Fruit fly (Drosophila melanogaster) whole organism, embryonic: ENCODE measurements around the gene CG7079.

Source experiments
- ATbp ChIP-seq: fragments of 200-800 bp; sonication (Bioruptor generic); optimal IDR thresholded peaks from 2 replicates; lab custom pipeline; 2017; ENCODE audit warnings: missing biosample characterization, mild to moderate bottlenecking, missing genetic modification characterization, missing genetic modification reagents
- Atf-2 ChIP-seq: fragments of 200-800 bp; sonication (Bioruptor generic); optimal IDR thresholded peaks from 2 replicates; lab custom pipeline; 2016; ENCODE audit warnings: missing biosample characterization, missing genetic modification characterization
- CG10979 ChIP-seq: fragments of 200-800 bp; sonication (Bioruptor generic); optimal IDR thresholded peaks from 2 replicates; lab custom pipeline; 2018; ENCODE audit warnings: missing biosample characterization, mild to moderate bottlenecking, missing genetic modification characterization, moderate library complexity
- CG12744 ChIP-seq: fragments of 200-800 bp; sonication (Bioruptor generic); optimal IDR thresholded peaks from 2 replicates; lab custom pipeline; 2016; ENCODE audit warnings: missing biosample characterization, missing genetic modification characterization
- CG13894 ChIP-seq: fragments of 200-800 bp; sonication (Bioruptor generic); optimal IDR thresholded peaks from 3 replicates; lab custom pipeline; 2018; ENCODE audit warnings: missing biosample characterization, mild to moderate bottlenecking, missing genetic modification characterization, moderate library complexity
- CG1529 ChIP-seq: fragments of 200-800 bp; sonication (Bioruptor generic); optimal IDR thresholded peaks from 3 replicates; lab custom pipeline; 2018; ENCODE audit warnings: missing biosample characterization, missing genetic modification characterization
- CG16863 ChIP-seq: fragments of 200-800 bp; sonication (Bioruptor generic); optimal IDR thresholded peaks from 3 replicates; lab custom pipeline; 2016; ENCODE audit warnings: missing biosample characterization, missing genetic modification characterization
- CG17385 ChIP-seq: fragments of 200-800 bp; sonication (Bioruptor generic); optimal IDR thresholded peaks from 3 replicates; lab custom pipeline; 2018; ENCODE audit warnings: missing biosample characterization, mild to moderate bottlenecking, missing genetic modification characterization
- CG17802 ChIP-seq: fragments of 200-800 bp; sonication (Bioruptor generic); optimal IDR thresholded peaks from 2 replicates; lab custom pipeline; 2018; ENCODE audit warnings: missing biosample characterization, mild to moderate bottlenecking, missing genetic modification characterization, moderate library complexity
- CG18764 ChIP-seq: fragments of 200-800 bp; sonication (Bioruptor generic); optimal IDR thresholded peaks from 3 replicates; lab custom pipeline; 2016; ENCODE audit warnings: missing biosample characterization, missing genetic modification characterization
- CG32772 ChIP-seq: fragments of 200-800 bp; sonication (Bioruptor generic); IDR thresholded peaks from 2 replicates; pipeline ENCODE4 v1.3.6; 2022; ENCODE audit warnings: missing biosample characterization, missing genetic modification characterization
- CG3281 ChIP-seq: fragments of 200-800 bp; sonication (Bioruptor generic); optimal IDR thresholded peaks from 3 replicates; lab custom pipeline; 2017; ENCODE audit warnings: missing biosample characterization, mild to moderate bottlenecking, missing genetic modification characterization
- CG3838 ChIP-seq: fragments of 200-800 bp; sonication (Bioruptor generic); optimal IDR thresholded peaks from 3 replicates; lab custom pipeline; 2016; ENCODE audit warnings: missing biosample characterization, missing genetic modification characterization
- CG43689 ChIP-seq: fragments of 200-800 bp; sonication (Bioruptor generic); IDR thresholded peaks from 2 replicates; pipeline ENCODE4 v1.3.6; 2022; ENCODE audit warnings: missing biosample characterization, missing genetic modification characterization
- CG7271 ChIP-seq: fragments of 200-800 bp; sonication (Bioruptor generic); optimal IDR thresholded peaks from 2 replicates; lab custom pipeline; 2018; ENCODE audit warnings: missing biosample characterization, mild to moderate bottlenecking, missing genetic modification characterization, moderate library complexity
- CG7556 ChIP-seq: fragments of 200-800 bp; sonication (Bioruptor generic); optimal IDR thresholded peaks from 2 replicates; lab custom pipeline; 2017; ENCODE audit warnings: missing biosample characterization, mild to moderate bottlenecking, missing genetic modification characterization
- CG7786 ChIP-seq: fragments of 200-800 bp; sonication (Bioruptor generic); optimal IDR thresholded peaks from 2 replicates; lab custom pipeline; 2016; ENCODE audit warnings: missing biosample characterization, missing genetic modification characterization
- CG9609 ChIP-seq: fragments of 200-800 bp; sonication (Bioruptor generic); optimal IDR thresholded peaks from 3 replicates; lab custom pipeline; 2016; ENCODE audit warnings: missing biosample characterization, missing genetic modification characterization
- D ChIP-seq, 2 experiments: fragments of 200-800 bp in 1 of 2; fragments of >200 bp in 1 of 2; sonication (Bioruptor generic) in 1 of 2; optimal IDR thresholded peaks; 2 replicates in 1 of 2; 3 replicates in 1 of 2; lab custom pipeline; 2017; ENCODE audit warnings: mild to moderate bottlenecking in 1 of 2, missing biosample characterization in 1 of 2, missing genetic modification characterization in 1 of 2, missing genetic modification reagents in 1 of 2
- Dll ChIP-seq: fragments of 200-800 bp; sonication (Bioruptor generic); IDR thresholded peaks from 4 replicates; pipeline ENCODE4 v1.3.6; 2022; ENCODE audit warnings: missing biosample characterization, missing genetic modification characterization; ENCODE audit not compliant: partially characterized antibody
- E2f1 ChIP-seq: fragments of 200-800 bp; sonication (Bioruptor generic); IDR thresholded peaks from 2 replicates; pipeline ENCODE4 v1.3.6; 2022; ENCODE audit warnings: missing biosample characterization, missing genetic modification characterization
- E2f2 ChIP-seq: fragments of 200-800 bp; sonication (Bioruptor generic); IDR thresholded peaks from 2 replicates; pipeline ENCODE4 v1.3.6; 2022; ENCODE audit warnings: missing biosample characterization, missing genetic modification characterization
- Ets65A ChIP-seq: fragments of 200-800 bp; sonication (Bioruptor generic); peaks from one replicate; lab custom pipeline; 2016; ENCODE audit warnings: missing biosample characterization, missing genetic modification characterization
- Hr78 ChIP-seq, 2 experiments: fragments of 200-800 bp in 1 of 2; fragments of >200 bp in 1 of 2; sonication (Bioruptor generic) in 1 of 2; optimal IDR thresholded peaks; 2 replicates each; lab custom pipeline; 2017 to 2019; ENCODE audit warnings: missing biosample characterization in 2 of 2, missing genetic modification characterization in 2 of 2, mild to moderate bottlenecking in 1 of 2, moderate library complexity in 1 of 2
- Kr ChIP-seq: fragments of 200-800 bp; sonication (Bioruptor generic); optimal IDR thresholded peaks from 2 replicates; lab custom pipeline; 2017; ENCODE audit warnings: missing biosample characterization, mild to moderate bottlenecking, missing genetic modification characterization
- Oaz ChIP-seq: fragments of 200-800 bp; sonication (Bioruptor generic); IDR thresholded peaks from 2 replicates; pipeline ENCODE4 v1.3.6; 2022; ENCODE audit warnings: missing biosample characterization, missing genetic modification characterization
- Trl ChIP-seq, 3 experiments: fragments of >200 bp in 2 of 3; fragments of 200-800 bp in 1 of 3; sonication (Bioruptor generic) in 1 of 3; optimal IDR thresholded peaks; 2 replicates in 1 of 3; 3 replicates in 2 of 3; lab custom pipeline; 2016 to 2017; ENCODE audit warnings: missing biosample characterization in 1 of 3, missing genetic modification characterization in 1 of 3
- Xbp1 ChIP-seq: fragments of 200-800 bp; sonication (Bioruptor generic); optimal IDR thresholded peaks from 3 replicates; lab custom pipeline; 2016; ENCODE audit warnings: missing biosample characterization, mild to moderate bottlenecking, missing genetic modification characterization
- ac ChIP-seq: fragments of 200-800 bp; sonication (Bioruptor generic); optimal IDR thresholded peaks from 3 replicates; lab custom pipeline; 2017; ENCODE audit warnings: missing biosample characterization, mild to moderate bottlenecking, missing genetic modification characterization
- az2 ChIP-seq: fragments of 200-800 bp; sonication (Bioruptor generic); optimal IDR thresholded peaks from 3 replicates; lab custom pipeline; 2016; ENCODE audit warnings: missing biosample characterization, missing genetic modification characterization
- bab2 ChIP-seq: fragments of 200-800 bp; sonication (Bioruptor generic); optimal IDR thresholded peaks from 2 replicates; lab custom pipeline; 2016; ENCODE audit warnings: missing biosample characterization, missing genetic modification characterization
- bbx ChIP-seq: fragments of 200-800 bp; sonication (Bioruptor generic); IDR thresholded peaks from 2 replicates; pipeline ENCODE4 v1.3.6; 2022; ENCODE audit warnings: missing biosample characterization, missing genetic modification characterization; ENCODE audit not compliant: partially characterized antibody
- br ChIP-seq: fragments of >200 bp; optimal IDR thresholded peaks from 2 replicates; lab custom pipeline; 2017
- chm ChIP-seq: fragments of 200-800 bp; sonication (Bioruptor generic); IDR thresholded peaks from 2 replicates; pipeline ENCODE4 v1.3.6; 2022; ENCODE audit warnings: missing biosample characterization, missing genetic modification characterization
- dati ChIP-seq: fragments of 200-800 bp; sonication (Bioruptor generic); IDR thresholded peaks from 2 replicates; pipeline ENCODE4 v1.3.6; 2022; ENCODE audit warnings: missing biosample characterization, missing genetic modification characterization
- exex ChIP-seq: fragments of 200-800 bp; sonication (Bioruptor generic); optimal IDR thresholded peaks from 4 replicates; lab custom pipeline; 2018; ENCODE audit warnings: missing biosample characterization, mild to moderate bottlenecking, missing genetic modification characterization, moderate library complexity
- fd102C ChIP-seq: fragments of 200-800 bp; sonication (Bioruptor generic); optimal IDR thresholded peaks from 2 replicates; lab custom pipeline; 2018; ENCODE audit warnings: missing biosample characterization, mild to moderate bottlenecking, missing genetic modification characterization, moderate library complexity
- pita ChIP-seq: fragments of 200-800 bp; sonication (Bioruptor generic); optimal IDR thresholded peaks from 2 replicates; lab custom pipeline; 2017; ENCODE audit warnings: missing biosample characterization, mild to moderate bottlenecking, missing genetic modification characterization
- prd ChIP-seq, 3 experiments: fragments of >200 bp in 2 of 3; fragments of 200-800 bp in 1 of 3; sonication (Bioruptor generic) in 1 of 3; optimal IDR thresholded peaks in 2 of 3; IDR thresholded peaks in 1 of 3; 2 replicates in 2 of 3; 3 replicates in 1 of 3; pipeline versions ENCODE4 v1.3.6 to Lab custom; 2017 to 2022; ENCODE audit warnings: missing biosample characterization in 1 of 3, missing genetic modification characterization in 1 of 3
- pum ChIP-seq: fragments of 200-800 bp; sonication (Bioruptor generic); optimal IDR thresholded peaks from 2 replicates; lab custom pipeline; 2016; ENCODE audit warnings: missing biosample characterization, missing genetic modification characterization
- repo ChIP-seq: fragments of 200-800 bp; sonication (Bioruptor generic); optimal IDR thresholded peaks from 2 replicates; lab custom pipeline; 2016; ENCODE audit warnings: missing biosample characterization, missing genetic modification characterization
- row ChIP-seq: fragments of 200-800 bp; sonication (Bioruptor generic); IDR thresholded peaks from 3 replicates; pipeline ENCODE4 v1.3.6; 2022; ENCODE audit warnings: missing biosample characterization, missing genetic modification characterization
- salm ChIP-seq: fragments of 200-800 bp; sonication (Bioruptor generic); optimal IDR thresholded peaks from 2 replicates; lab custom pipeline; 2018; ENCODE audit warnings: missing biosample characterization, mild to moderate bottlenecking, missing genetic modification characterization
- shn ChIP-seq: fragments of 200-800 bp; sonication (Bioruptor generic); optimal IDR thresholded peaks from 3 replicates; lab custom pipeline; 2016; ENCODE audit warnings: missing biosample characterization, missing genetic modification characterization
- tap ChIP-seq: fragments of 200-800 bp; optimal IDR thresholded peaks from 3 replicates; lab custom pipeline; 2019; ENCODE audit warnings: missing biosample characterization, mild to moderate bottlenecking, missing genetic modification characterization, moderate library complexity
- tin ChIP-seq: fragments of 200-800 bp; sonication (Bioruptor generic); optimal IDR thresholded peaks from 3 replicates; lab custom pipeline; 2016; ENCODE audit warnings: missing biosample characterization, missing genetic modification characterization
- vnd ChIP-seq: fragments of 200-800 bp; sonication (Bioruptor generic); IDR thresholded peaks from 3 replicates; pipeline ENCODE4 v1.3.6; 2022; ENCODE audit warnings: missing biosample characterization, missing genetic modification characterization; ENCODE audit not compliant: partially characterized antibody
- zen2 ChIP-seq: fragments of 200-800 bp; sonication (Bioruptor generic); IDR thresholded peaks from 3 replicates; pipeline ENCODE4 v1.3.6; 2022; ENCODE audit warnings: missing biosample characterization, missing genetic modification characterization; ENCODE audit not compliant: partially characterized antibody

CG7079 gene

dm6 chr3R:21065010-21065695, 16.5 kb upstream of the CG7079 start, which contains the start of gene AnxB9 (continued):
- TF ChIP-seq Xbp1 (GFP tag; lab: Kevin White, UChicago) = peak; percentile 5
- TF ChIP-seq fd102C (GFP tag; lab: Kevin White, UChicago) = no peak
- no peak for TF ChIP-seq vnd (GFP tag; lab: Robert Waterston, UW)
- no peak for TF ChIP-seq dati (GFP tag; lab: Robert Waterston, UW)
- peak; percentile 39; the same call in 1 of the 2 replicates for TF ChIP-seq E2f1 (GFP tag; lab: Robert Waterston, UW)
- no peak for TF ChIP-seq tin
- no peak for TF ChIP-seq Atf-2 (GFP tag; lab: Kevin White, UChicago)
- TF ChIP-seq ATbp (GFP tag; lab: Kevin White, UChicago) = no peak
- no peak for TF ChIP-seq CG7556 (GFP tag; lab: Kevin White, UChicago)
- TF ChIP-seq Kr (GFP tag; lab: Kevin White, UChicago) = no peak
- peak; percentile 15 for TF ChIP-seq ac
- peak; percentile 83 for TF ChIP-seq CG13894
- peak; percentile 39; the same call in 2 of the 3 replicates for TF ChIP-seq zen2 (GFP tag; lab: Robert Waterston, UW)
- TF ChIP-seq repo (GFP tag; lab: Kevin White, UChicago) = peak; percentile 22
- TF ChIP-seq CG43689 = no peak
- TF ChIP-seq CG7271 (tag; lab: Kevin White, UChicago) = no peak
- TF ChIP-seq CG16863 (GFP tag; lab: Kevin White, UChicago) = peak; percentile 20
- no peak for TF ChIP-seq pita (GFP tag; lab: Kevin White, UChicago)
- TF ChIP-seq row (GFP tag; lab: Robert Waterston, UW) = peak; percentile 42; the same call in 2 of the 3 replicates
- no peak for TF ChIP-seq CG17802 (tag; lab: Kevin White, UChicago)
- no peak for TF ChIP-seq pum (GFP tag; lab: Kevin White, UChicago)
- no peak for TF ChIP-seq D (optimal IDR thresholded peaks at IDR 0.05; lab: Kevin White, UChicago)
- no peak for TF ChIP-seq D (GFP tag; optimal IDR thresholded peaks at IDR 0.05; lab: Kevin White, UChicago)
- TF ChIP-seq CG3281 (GFP tag; lab: Kevin White, UChicago) = no peak
- TF ChIP-seq CG9609 (GFP tag; lab: Kevin White, UChicago) = no peak
- peak; percentile 19 for TF ChIP-seq shn
- no peak for TF ChIP-seq Ets65A (GFP tag; lab: Kevin White, UChicago)
- no peak for TF ChIP-seq chm (GFP tag; lab: Robert Waterston, UW)
- TF ChIP-seq CG18764 (GFP tag; lab: Kevin White, UChicago) = no peak
- no peak for TF ChIP-seq CG32772 (GFP tag; lab: Robert Waterston, UW)
- TF ChIP-seq CG17385 = peak; percentile 55
- TF ChIP-seq CG12744 (GFP tag; lab: Kevin White, UChicago) = peak; percentile 32
- TF ChIP-seq br (lab: Kevin White, UChicago) = no peak
- TF ChIP-seq CG1529 (GFP tag; lab: Kevin White, UChicago) = no peak
- TF ChIP-seq bbx = peak; percentile 75
- TF ChIP-seq az2 (GFP tag; lab: Kevin White, UChicago) = no peak
- TF ChIP-seq Trl (optimal IDR thresholded peaks at IDR 0.05; lab: Kevin White, UChicago) = peak; percentile 45 to 72
- peak; percentile 70 for TF ChIP-seq Trl (GFP tag; optimal IDR thresholded peaks at IDR 0.05; lab: Kevin White, UChicago)
- TF ChIP-seq prd (optimal IDR thresholded peaks at IDR 0.05; lab: Kevin White, UChicago) = no peak
- TF ChIP-seq prd (GFP tag; IDR thresholded peaks at IDR 0.05; lab: Robert Waterston, UW) = 0 out of 3 replicates have a peak, but pooled peaks have one; percentile 11
- no peak for TF ChIP-seq Hr78 (GFP tag; optimal IDR thresholded peaks at IDR 0.05; lab: Kevin White, UChicago)
- TF ChIP-seq Dll (GFP tag; lab: Robert Waterston, UW) = peak; percentile 50; the same call in 1 of the 4 replicates
- TF ChIP-seq Oaz (GFP tag; lab: Robert Waterston, UW) = no peak
- peak; percentile 20 for TF ChIP-seq salm (tag; lab: Kevin White, UChicago)
- no peak for TF ChIP-seq CG10979 (tag; lab: Kevin White, UChicago)
- TF ChIP-seq exex (tag; lab: Kevin White, UChicago) = peak; percentile 26
- TF ChIP-seq E2f2 (GFP tag; lab: Robert Waterston, UW) = no peak
- TF ChIP-seq bab2 (GFP tag; lab: Kevin White, UChicago) = no peak
- no peak for TF ChIP-seq CG3838 (GFP tag; lab: Kevin White, UChicago)
- TF ChIP-seq tap (tag; lab: Kevin White, UChicago) = peak; percentile 30
- TF ChIP-seq CG7786 (GFP tag; lab: Kevin White, UChicago) = no peak
